Fruit fly (Drosophila melanogaster) whole organism, embryonic: ENCODE measurements around the gene CG1317.

Experiments
- ATbp ChIP-seq: fragments of 200-800 bp; sonication (Bioruptor generic); optimal IDR thresholded peaks from 2 replicates; lab custom pipeline; 2017; ENCODE audit warnings: missing biosample characterization, mild to moderate bottlenecking, missing genetic modification characterization, missing genetic modification reagents
- C15 ChIP-seq: fragments of 200-800 bp; sonication (Bioruptor generic); IDR thresholded peaks from 3 replicates; pipeline ENCODE4 v1.3.6; 2022; ENCODE audit warnings: missing biosample characterization, missing genetic modification characterization
- CG10267 ChIP-seq: fragments of 200-800 bp; sonication (Bioruptor generic); optimal IDR thresholded peaks from 2 replicates; lab custom pipeline; 2018; ENCODE audit warnings: missing biosample characterization, mild to moderate bottlenecking, missing genetic modification characterization, moderate library complexity
- CG10431 ChIP-seq: fragments of 200-800 bp; sonication (Bioruptor generic); optimal IDR thresholded peaks from 3 replicates; lab custom pipeline; 2018; ENCODE audit warnings: missing biosample characterization, mild to moderate bottlenecking, missing genetic modification characterization
- CG11247 ChIP-seq: fragments of 200-800 bp; sonication (Bioruptor generic); IDR thresholded peaks from 2 replicates; pipeline ENCODE4 v1.3.6; 2022; ENCODE audit warnings: missing biosample characterization, missing genetic modification characterization
- CG13424 ChIP-seq: fragments of 200-800 bp; sonication (Bioruptor generic); optimal IDR thresholded peaks from 2 replicates; lab custom pipeline; 2019; ENCODE audit warnings: missing biosample characterization, mild to moderate bottlenecking, missing genetic modification characterization, moderate library complexity
- CG13775 ChIP-seq: fragments of 200-800 bp; sonication (Bioruptor generic); optimal IDR thresholded peaks from 3 replicates; lab custom pipeline; 2017; ENCODE audit warnings: missing biosample characterization, mild to moderate bottlenecking, missing genetic modification characterization
- CG15073 ChIP-seq: fragments of 200-800 bp; sonication (Bioruptor generic); optimal IDR thresholded peaks from 2 replicates; lab custom pipeline; 2016; ENCODE audit warnings: missing biosample characterization, missing genetic modification characterization
- CG1832 ChIP-seq: fragments of 200-800 bp; sonication (Bioruptor generic); optimal IDR thresholded peaks from 2 replicates; lab custom pipeline; 2017; ENCODE audit warnings: missing biosample characterization, mild to moderate bottlenecking, missing genetic modification characterization, inconsistent platforms
- CG2678 ChIP-seq: fragments of 200-800 bp; sonication (Bioruptor generic); optimal IDR thresholded peaks from 3 replicates; lab custom pipeline; 2019; ENCODE audit warnings: missing biosample characterization, mild to moderate bottlenecking, missing genetic modification characterization, moderate library complexity
- CG2889 ChIP-seq: fragments of 200-800 bp; sonication (Bioruptor generic); IDR thresholded peaks from 3 replicates; pipeline ENCODE4 v1.3.6; 2022; ENCODE audit warnings: missing biosample characterization, missing genetic modification characterization
- CG4328 ChIP-seq: fragments of 200-800 bp; sonication (Bioruptor generic); optimal IDR thresholded peaks from 3 replicates; lab custom pipeline; 2017; ENCODE audit warnings: missing biosample characterization, missing genetic modification reagents, missing genetic modification characterization
- CG7745 ChIP-seq: fragments of 200-800 bp; sonication (Bioruptor generic); optimal IDR thresholded peaks from 2 replicates; lab custom pipeline; 2018; ENCODE audit warnings: missing biosample characterization, mild to moderate bottlenecking, missing genetic modification characterization, moderate library complexity
- CG8765 ChIP-seq: fragments of 200-800 bp; sonication (Bioruptor generic); IDR thresholded peaks from 2 replicates; pipeline ENCODE4 v1.3.6; 2022; ENCODE audit warnings: missing biosample characterization, missing genetic modification characterization
- CG9727 ChIP-seq: fragments of 200-800 bp; sonication (Bioruptor generic); optimal IDR thresholded peaks from 3 replicates; lab custom pipeline; 2017; ENCODE audit warnings: missing biosample characterization, mild to moderate bottlenecking, missing genetic modification characterization
- Dfd ChIP-seq, 2 experiments: fragments of >200 bp; optimal IDR thresholded peaks; 2 replicates each; lab custom pipeline; 2017; ENCODE audit warnings: missing biosample characterization in 2 of 2, missing genetic modification characterization in 2 of 2
- Dref ChIP-seq: fragments of 200-800 bp; sonication (Bioruptor generic); IDR thresholded peaks from 2 replicates; pipeline ENCODE4 v1.3.6; 2022; ENCODE audit warnings: missing biosample characterization, missing genetic modification characterization
- Ets65A ChIP-seq: fragments of 200-800 bp; sonication (Bioruptor generic); peaks from one replicate; lab custom pipeline; 2016; ENCODE audit warnings: missing biosample characterization, missing genetic modification characterization
- HLHmδ ChIP-seq: fragments of 200-800 bp; sonication (Bioruptor generic); optimal IDR thresholded peaks from 2 replicates; lab custom pipeline; 2018; ENCODE audit warnings: missing biosample characterization, mild to moderate bottlenecking, missing genetic modification characterization, moderate library complexity
- MESR4 ChIP-seq: fragments of 200-800 bp; sonication (Bioruptor generic); optimal IDR thresholded peaks from 2 replicates; lab custom pipeline; 2018; ENCODE audit warnings: missing biosample characterization, mild to moderate bottlenecking, missing genetic modification characterization, moderate library complexity
- Myb ChIP-seq: fragments of 200-800 bp; sonication (Bioruptor generic); optimal IDR thresholded peaks from 2 replicates; lab custom pipeline; 2016; ENCODE audit warnings: missing biosample characterization, missing genetic modification characterization
- NFAT ChIP-seq: fragments of 200-800 bp; sonication (Bioruptor generic); IDR thresholded peaks from 2 replicates; pipeline ENCODE4 v1.3.6; 2022; ENCODE audit warnings: missing biosample characterization, missing genetic modification characterization
- NfI ChIP-seq: fragments of 200-800 bp; sonication (Bioruptor generic); optimal IDR thresholded peaks from 3 replicates; lab custom pipeline; 2018; ENCODE audit warnings: missing biosample characterization, mild to moderate bottlenecking, missing genetic modification characterization, moderate library complexity
- Rfx ChIP-seq: fragments of 200-800 bp; sonication (Bioruptor generic); IDR thresholded peaks from 2 replicates; pipeline ENCODE4 v1.3.6; 2022; ENCODE audit warnings: missing biosample characterization, missing genetic modification characterization
- Scr ChIP-seq: fragments of 200-800 bp; sonication (Bioruptor generic); IDR thresholded peaks from 2 replicates; pipeline ENCODE4 v1.3.6; 2022; ENCODE audit warnings: missing biosample characterization, missing genetic modification characterization; ENCODE audit not compliant: partially characterized antibody
- Sox102F ChIP-seq: fragments of 200-800 bp; sonication (Bioruptor generic); optimal IDR thresholded peaks from 2 replicates; lab custom pipeline; 2018; ENCODE audit warnings: missing biosample characterization, mild to moderate bottlenecking, missing genetic modification characterization, moderate library complexity
- btn ChIP-seq: fragments of 200-800 bp; sonication (Bioruptor generic); optimal IDR thresholded peaks from 2 replicates; lab custom pipeline; 2016; ENCODE audit warnings: missing biosample characterization, missing genetic modification characterization
- cwo ChIP-seq: fragments of 200-800 bp; sonication (Bioruptor generic); optimal IDR thresholded peaks from 3 replicates; lab custom pipeline; 2017; ENCODE audit warnings: missing biosample characterization, missing genetic modification characterization, mild to moderate bottlenecking, moderate library complexity, missing genetic modification reagents
- danr ChIP-seq: fragments of 200-800 bp; sonication (Bioruptor generic); IDR thresholded peaks from 2 replicates; pipeline ENCODE4 v1.3.6; 2022; ENCODE audit warnings: missing biosample characterization, missing genetic modification characterization
- emc ChIP-seq: fragments of 200-800 bp; sonication (Bioruptor generic); optimal IDR thresholded peaks from 2 replicates; lab custom pipeline; 2016; ENCODE audit warnings: missing biosample characterization, missing genetic modification characterization
- fd3F ChIP-seq: fragments of 200-800 bp; sonication (Bioruptor generic); optimal IDR thresholded peaks from 2 replicates; lab custom pipeline; 2018; ENCODE audit warnings: missing biosample characterization, mild to moderate bottlenecking, missing genetic modification characterization, moderate library complexity
- gro ChIP-seq: fragments of 200-800 bp; sonication (Bioruptor generic); optimal IDR thresholded peaks from 2 replicates; lab custom pipeline; 2016; ENCODE audit warnings: missing biosample characterization, missing genetic modification characterization
- gsb-n ChIP-seq: fragments of 200-800 bp; sonication (Bioruptor generic); optimal IDR thresholded peaks from 3 replicates; lab custom pipeline; 2018; ENCODE audit warnings: missing biosample characterization, mild to moderate bottlenecking, missing genetic modification characterization
- hth ChIP-seq: fragments of >200 bp; optimal IDR thresholded peaks from 2 replicates; lab custom pipeline; 2017; ENCODE audit warnings: inconsistent platforms
- inv ChIP-seq: fragments of 200-800 bp; sonication (Bioruptor generic); IDR thresholded peaks from 2 replicates; pipeline ENCODE4 v1.3.6; 2022; ENCODE audit warnings: missing biosample characterization, missing genetic modification characterization; ENCODE audit not compliant: partially characterized antibody
- kni ChIP-seq: fragments of 200-800 bp; sonication (Bioruptor generic); optimal IDR thresholded peaks from 3 replicates; lab custom pipeline; 2017; ENCODE audit warnings: mild to moderate bottlenecking, missing biosample characterization, missing genetic modification reagents, missing genetic modification characterization
- lbe ChIP-seq: fragments of 200-800 bp; sonication (Bioruptor generic); optimal IDR thresholded peaks from 2 replicates; lab custom pipeline; 2016; ENCODE audit warnings: missing biosample characterization, mild to moderate bottlenecking, missing genetic modification characterization
- lola ChIP-seq, 3 experiments: fragments of >200 bp in 2 of 3; fragments of 200-800 bp in 1 of 3; sonication (Bioruptor generic) in 1 of 3; optimal IDR thresholded peaks; 2 replicates each; lab custom pipeline; 2017 to 2019; ENCODE audit warnings: missing biosample characterization in 3 of 3, missing genetic modification characterization in 3 of 3, mild to moderate bottlenecking in 1 of 3, moderate library complexity in 1 of 3
- mam ChIP-seq: fragments of 200-800 bp; sonication (Bioruptor generic); optimal IDR thresholded peaks from 3 replicates; lab custom pipeline; 2016; ENCODE audit warnings: missing biosample characterization, missing genetic modification characterization
- mirr ChIP-seq: fragments of 200-800 bp; sonication (Bioruptor generic); optimal IDR thresholded peaks from 3 replicates; lab custom pipeline; 2018; ENCODE audit warnings: missing biosample characterization, mild to moderate bottlenecking, missing genetic modification characterization
- mld ChIP-seq: fragments of 200-800 bp; sonication (Bioruptor generic); IDR thresholded peaks from 3 replicates; pipeline ENCODE4 v1.3.6; 2022; ENCODE audit warnings: missing biosample characterization, missing genetic modification characterization; ENCODE audit not compliant: partially characterized antibody
- nmo ChIP-seq: fragments of 200-800 bp; sonication (Bioruptor generic); optimal IDR thresholded peaks from 2 replicates; lab custom pipeline; 2018; ENCODE audit warnings: missing biosample characterization, mild to moderate bottlenecking, missing genetic modification characterization, moderate library complexity
- peb ChIP-seq: fragments of 200-800 bp; sonication (Bioruptor generic); IDR thresholded peaks from 2 replicates; pipeline ENCODE4 v1.3.6; 2022; ENCODE audit warnings: missing biosample characterization, missing genetic modification characterization
- pros ChIP-seq: fragments of 200-800 bp; sonication (Bioruptor generic); optimal IDR thresholded peaks from 3 replicates; lab custom pipeline; 2019; ENCODE audit warnings: missing biosample characterization, mild to moderate bottlenecking, missing genetic modification characterization, moderate library complexity
- ro ChIP-seq: fragments of 200-800 bp; sonication (Bioruptor generic); IDR thresholded peaks from 2 replicates; pipeline ENCODE4 v1.3.6; 2022; ENCODE audit warnings: missing biosample characterization, missing genetic modification characterization
- sc ChIP-seq, 3 experiments: fragments of >200 bp in 2 of 3; fragments of 200-800 bp in 1 of 3; sonication (Bioruptor generic) in 1 of 3; optimal IDR thresholded peaks; 2 replicates in 2 of 3; 3 replicates in 1 of 3; lab custom pipeline; 2017; ENCODE audit warnings: mild to moderate bottlenecking in 1 of 3, missing biosample characterization in 1 of 3, missing genetic modification characterization in 1 of 3, missing genetic modification reagents in 1 of 3
- slbo ChIP-seq: fragments of 200-800 bp; sonication (Bioruptor generic); IDR thresholded peaks from 2 replicates; pipeline ENCODE4 v1.3.6; 2022; ENCODE audit warnings: missing biosample characterization, missing genetic modification characterization
- ssp ChIP-seq: fragments of 200-800 bp; sonication (Bioruptor generic); IDR thresholded peaks from 2 replicates; pipeline ENCODE4 v1.3.6; 2022; ENCODE audit warnings: missing biosample characterization, missing genetic modification characterization
- tap ChIP-seq: fragments of 200-800 bp; optimal IDR thresholded peaks from 3 replicates; lab custom pipeline; 2019; ENCODE audit warnings: missing biosample characterization, mild to moderate bottlenecking, missing genetic modification characterization, moderate library complexity
- tgo ChIP-seq: fragments of 200-800 bp; sonication (Bioruptor generic); IDR thresholded peaks from 3 replicates; pipeline ENCODE4 v1.3.6; 2022; ENCODE audit warnings: missing biosample characterization, missing genetic modification characterization
- vnd ChIP-seq: fragments of 200-800 bp; sonication (Bioruptor generic); IDR thresholded peaks from 3 replicates; pipeline ENCODE4 v1.3.6; 2022; ENCODE audit warnings: missing biosample characterization, missing genetic modification characterization; ENCODE audit not compliant: partially characterized antibody

The CG1317 gene

DNA sequence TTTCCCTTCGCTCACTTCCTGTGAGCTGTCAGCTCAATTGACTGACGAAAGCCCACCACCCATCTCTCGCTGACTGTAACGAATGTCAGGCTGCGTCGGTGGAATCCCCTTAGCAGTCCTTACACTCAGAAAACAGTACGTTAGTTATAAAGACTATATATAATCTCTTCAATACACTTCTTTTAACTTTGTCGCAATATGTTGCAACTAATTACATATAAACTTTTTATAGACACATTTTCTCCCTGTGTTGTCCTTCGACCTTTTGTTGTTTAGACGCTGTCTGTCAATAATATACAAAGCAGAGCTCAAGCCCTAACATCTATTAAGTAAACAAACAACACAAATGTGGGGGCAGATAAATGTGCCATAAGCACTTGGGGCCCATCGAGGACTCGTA is 49.4 kb upstream of the CG1317 start (continued):
- TF ChIP-seq CG15073 (GFP tag; lab: Kevin White, UChicago) (no peak), NfI (GFP tag; lab: Kevin White, UChicago) (no peak), kni (GFP tag; lab: Kevin White, UChicago) (no peak), CG2889 (GFP tag; lab: Robert Waterston, UW) (0 out of 3 replicates have a peak, but pooled peaks have one; percentile 12), lola (GFP tag; optimal IDR thresholded peaks at IDR 0.05; lab: Kevin White, UChicago) (no peak), CG1832 (GFP tag; lab: Kevin White, UChicago) (no peak), btn (GFP tag; lab: Kevin White, UChicago) (no peak), NFAT (GFP tag; lab: Robert Waterston, UW) (no peak), gro (GFP tag; lab: Kevin White, UChicago) (no peak), CG13775 (no peak), Rfx (GFP tag; lab: Robert Waterston, UW) (no peak), CG10431 (GFP tag; lab: Kevin White, UChicago) (no peak), tgo (GFP tag; lab: Robert Waterston, UW) (no peak), CG10267 (tag; lab: Kevin White, UChicago) (no peak), CG4328 (GFP tag; lab: Kevin White, UChicago) (no peak), CG13424 (tag; lab: Kevin White, UChicago) (no peak), nmo (no peak), CG2678 (tag; lab: Kevin White, UChicago) (peak; percentile 27), HLHmδ (GFP tag; lab: Kevin White, UChicago) (no peak), gsb-n (tag; lab: Kevin White, UChicago) (no peak), CG7745 (tag; lab: Kevin White, UChicago) (no peak), Ets65A (GFP tag; lab: Kevin White, UChicago) (peak; percentile 83), pros (GFP tag; lab: Kevin White, UChicago) (no peak), cwo (GFP tag; lab: Kevin White, UChicago) (no peak), CG11247 (GFP tag; lab: Robert Waterston, UW) (no peak), Dfd (GFP tag; optimal IDR thresholded peaks at IDR 0.05; lab: Kevin White, UChicago) (no peak), Sox102F (GFP tag; lab: Kevin White, UChicago) (no peak), ATbp (GFP tag; lab: Kevin White, UChicago) (no peak), Myb (GFP tag; lab: Kevin White, UChicago) (no peak), peb (GFP tag; lab: Robert Waterston, UW) (no peak), MESR4 (GFP tag; lab: Kevin White, UChicago) (no peak), CG9727 (GFP tag; lab: Kevin White, UChicago) (no peak), CG8765 (GFP tag; lab: Robert Waterston, UW) (no peak), tap (tag; lab: Kevin White, UChicago) (no peak), mam (GFP tag; lab: Kevin White, UChicago) (no peak), emc (no peak), Scr (GFP tag; lab: Robert Waterston, UW) (no peak), vnd (no peak), ssp (no peak), C15 (GFP tag; lab: Robert Waterston, UW) (no peak), sc (optimal IDR thresholded peaks at IDR 0.05; lab: Kevin White, UChicago) (no peak), sc (GFP tag; optimal IDR thresholded peaks at IDR 0.05; lab: Kevin White, UChicago) (no peak), fd3F (GFP tag; lab: Kevin White, UChicago) (no peak), mld (GFP tag; lab: Robert Waterston, UW) (no peak), Dref (GFP tag; lab: Robert Waterston, UW) (no peak), hth (lab: Kevin White, UChicago) (no peak), lbe (no peak), ro (GFP tag; lab: Robert Waterston, UW) (no peak), mirr (peak; percentile 20), inv (GFP tag; lab: Robert Waterston, UW) (no peak), slbo (GFP tag; lab: Robert Waterston, UW) (peak; percentile 40; the same call in 1 of the 2 replicates), danr (GFP tag; lab: Robert Waterston, UW) (no peak)
